Fruit fly (Drosophila melanogaster) whole organism, prepupa: ENCODE measurements around the gene CG32413.

Experiments
- Blimp-1 ChIP-seq: fragments of 200-800 bp; sonication (Bioruptor generic); optimal IDR thresholded peaks from 3 replicates; lab custom pipeline; 2017; ENCODE audit warnings: missing biosample characterization, missing genetic modification characterization, mild to moderate bottlenecking, moderate library complexity, missing genetic modification reagents
- CG10631 ChIP-seq: fragments of 200-800 bp; sonication (Bioruptor generic); optimal IDR thresholded peaks from 2 replicates; lab custom pipeline; 2016; ENCODE audit warnings: missing biosample characterization, missing genetic modification characterization
- CG10669 ChIP-seq: fragments of 200-800 bp; sonication (Bioruptor generic); optimal IDR thresholded peaks from 3 replicates; lab custom pipeline; 2018; ENCODE audit warnings: missing biosample characterization, mild to moderate bottlenecking, missing genetic modification characterization, moderate library complexity
- CG11294 ChIP-seq: fragments of 200-800 bp; sonication (Bioruptor generic); IDR thresholded peaks from 2 replicates; pipeline ENCODE4 v1.3.6; 2022; ENCODE audit warnings: missing biosample characterization, missing genetic modification characterization
- CG11762 ChIP-seq: fragments of 200-800 bp; sonication (Bioruptor generic); optimal IDR thresholded peaks from 3 replicates; lab custom pipeline; 2016; ENCODE audit warnings: missing biosample characterization, missing genetic modification characterization; ENCODE audit not compliant: insufficient read depth
- CG11902 ChIP-seq: fragments of 200-800 bp; sonication (Bioruptor generic); optimal IDR thresholded peaks from 3 replicates; lab custom pipeline; 2016; ENCODE audit warnings: missing biosample characterization, missing genetic modification characterization
- CG1621 ChIP-seq: fragments of 200-800 bp; sonication (Bioruptor generic); optimal IDR thresholded peaks from 3 replicates; lab custom pipeline; 2018; ENCODE audit warnings: missing biosample characterization, mild to moderate bottlenecking, missing genetic modification characterization
- CG16779 ChIP-seq: fragments of 200-800 bp; sonication (Bioruptor generic); optimal IDR thresholded peaks from 3 replicates; lab custom pipeline; 2017; ENCODE audit warnings: missing biosample characterization, mild to moderate bottlenecking, missing genetic modification characterization
- CG3032 ChIP-seq: fragments of 200-800 bp; optimal IDR thresholded peaks from 2 replicates; lab custom pipeline; 2019; ENCODE audit warnings: missing biosample characterization, mild to moderate bottlenecking, missing genetic modification characterization, moderate library complexity
- CG31627 ChIP-seq: fragments of 200-800 bp; sonication (Bioruptor generic); optimal IDR thresholded peaks from 3 replicates; lab custom pipeline; 2016; ENCODE audit warnings: missing biosample characterization, missing genetic modification characterization
- CG34406 ChIP-seq: fragments of 200-800 bp; sonication (Bioruptor generic); optimal IDR thresholded peaks from 3 replicates; lab custom pipeline; 2016; ENCODE audit warnings: missing biosample characterization, missing genetic modification characterization
- CG3919 ChIP-seq: fragments of 200-800 bp; sonication (Bioruptor generic); optimal IDR thresholded peaks from 3 replicates; lab custom pipeline; 2016; ENCODE audit warnings: missing biosample characterization, missing genetic modification characterization
- CG6163 ChIP-seq: fragments of 200-800 bp; sonication (Bioruptor generic); IDR thresholded peaks from 3 replicates; pipeline ENCODE4 v1.3.6; 2022; ENCODE audit warnings: missing biosample characterization, missing genetic modification characterization
- CG6792 ChIP-seq: fragments of 200-800 bp; sonication (Bioruptor generic); optimal IDR thresholded peaks from 3 replicates; lab custom pipeline; 2016; ENCODE audit warnings: missing biosample characterization, missing genetic modification characterization
- CG6808 ChIP-seq: fragments of 200-800 bp; sonication (Bioruptor generic); optimal IDR thresholded peaks from 3 replicates; lab custom pipeline; 2017; ENCODE audit warnings: missing biosample characterization, missing genetic modification characterization, mild to moderate bottlenecking, moderate library complexity, missing genetic modification reagents
- CG7368 ChIP-seq: fragments of 200-800 bp; sonication (Bioruptor generic); optimal IDR thresholded peaks from 3 replicates; lab custom pipeline; 2016; ENCODE audit warnings: missing biosample characterization, missing genetic modification characterization
- CG8319 ChIP-seq: fragments of 200-800 bp; sonication (Bioruptor generic); optimal IDR thresholded peaks from 3 replicates; lab custom pipeline; 2016; ENCODE audit warnings: missing biosample characterization, missing genetic modification characterization
- CG9139 ChIP-seq: fragments of 200-800 bp; sonication (Bioruptor generic); optimal IDR thresholded peaks from 3 replicates; lab custom pipeline; 2017; ENCODE audit warnings: missing biosample characterization, mild to moderate bottlenecking, missing genetic modification characterization
- Eip75B ChIP-seq: fragments of 200-800 bp; sonication (Bioruptor generic); optimal IDR thresholded peaks from 3 replicates; lab custom pipeline; 2016; ENCODE audit warnings: missing biosample characterization, missing genetic modification characterization
- Eip78C ChIP-seq: fragments of 200-800 bp; sonication (Bioruptor generic); peaks from one replicate; lab custom pipeline; 2016; ENCODE audit warnings: missing biosample characterization, missing genetic modification characterization
- Eip93F ChIP-seq: fragments of 200-800 bp; sonication (Bioruptor generic); optimal IDR thresholded peaks from 2 replicates; lab custom pipeline; 2016; ENCODE audit warnings: missing biosample characterization, mild to moderate bottlenecking, missing genetic modification characterization
- Ets21C ChIP-seq: fragments of 200-800 bp; sonication (Bioruptor generic); optimal IDR thresholded peaks from 3 replicates; lab custom pipeline; 2016; ENCODE audit warnings: missing biosample characterization, missing genetic modification characterization
- Hr38 ChIP-seq: sonication (Bioruptor generic); optimal IDR thresholded peaks from 2 replicates; lab custom pipeline; 2016; ENCODE audit warnings: missing biosample characterization, missing genetic modification characterization
- Hr39 ChIP-seq: fragments of 200-800 bp; sonication (Bioruptor generic); optimal IDR thresholded peaks from 2 replicates; lab custom pipeline; 2016; ENCODE audit warnings: missing biosample characterization, missing genetic modification characterization
- Hr4 ChIP-seq: fragments of 200-800 bp; sonication (Bioruptor generic); optimal IDR thresholded peaks from 3 replicates; lab custom pipeline; 2016; ENCODE audit warnings: missing biosample characterization, missing genetic modification characterization
- Met ChIP-seq: fragments of 200-800 bp; sonication (Bioruptor generic); optimal IDR thresholded peaks from 3 replicates; lab custom pipeline; 2016; ENCODE audit warnings: missing biosample characterization, missing genetic modification characterization
- OdsH ChIP-seq: fragments of 200-800 bp; sonication (Bioruptor generic); optimal IDR thresholded peaks from 3 replicates; lab custom pipeline; 2016; ENCODE audit warnings: missing biosample characterization, missing genetic modification characterization
- Smox ChIP-seq: fragments of 200-800 bp; sonication (Bioruptor generic); optimal IDR thresholded peaks from 3 replicates; lab custom pipeline; 2016; ENCODE audit warnings: missing biosample characterization, missing genetic modification characterization
- Sox102F ChIP-seq: fragments of 200-800 bp; sonication (Bioruptor generic); optimal IDR thresholded peaks from 2 replicates; lab custom pipeline; 2016; ENCODE audit warnings: missing biosample characterization, mild to moderate bottlenecking, missing genetic modification characterization
- Sox14 ChIP-seq: fragments of 200-800 bp; sonication (Bioruptor generic); optimal IDR thresholded peaks from 3 replicates; lab custom pipeline; 2016; ENCODE audit warnings: missing biosample characterization, missing genetic modification characterization
- Sox15 ChIP-seq: fragments of 200-800 bp; sonication (Bioruptor generic); optimal IDR thresholded peaks from 3 replicates; lab custom pipeline; 2016; ENCODE audit warnings: missing biosample characterization, missing genetic modification characterization
- achi ChIP-seq: fragments of 200-800 bp; sonication (Bioruptor generic); optimal IDR thresholded peaks from 3 replicates; lab custom pipeline; 2016; ENCODE audit warnings: missing biosample characterization, missing genetic modification characterization
- acj6 ChIP-seq: fragments of 200-800 bp; sonication (Bioruptor generic); optimal IDR thresholded peaks from 3 replicates; lab custom pipeline; 2016; ENCODE audit warnings: missing biosample characterization, missing genetic modification characterization
- dac ChIP-seq: fragments of 200-800 bp; sonication (Bioruptor generic); optimal IDR thresholded peaks from 2 replicates; lab custom pipeline; 2017; ENCODE audit warnings: missing biosample characterization, mild to moderate bottlenecking, missing genetic modification characterization
- dsx ChIP-seq: fragments of 200-800 bp; optimal IDR thresholded peaks from 3 replicates; lab custom pipeline; 2019; ENCODE audit warnings: missing biosample characterization, mild to moderate bottlenecking, missing genetic modification characterization, moderate library complexity; ENCODE audit not compliant: poor library complexity, severe bottlenecking
- eg ChIP-seq: fragments of 200-800 bp; sonication (Bioruptor generic); IDR thresholded peaks from 3 replicates; pipeline ENCODE4 v1.3.6; 2022; ENCODE audit warnings: missing biosample characterization, missing genetic modification characterization
- esn ChIP-seq: fragments of 200-800 bp; sonication (Bioruptor generic); optimal IDR thresholded peaks from 2 replicates; lab custom pipeline; 2016; ENCODE audit warnings: missing biosample characterization, mild to moderate bottlenecking, missing genetic modification characterization, moderate library complexity
- fd85E ChIP-seq: fragments of 200-800 bp; sonication (Bioruptor generic); optimal IDR thresholded peaks from 3 replicates; lab custom pipeline; 2016; ENCODE audit warnings: missing biosample characterization, missing genetic modification characterization
- fkh ChIP-seq: fragments of 200-800 bp; sonication (Bioruptor generic); optimal IDR thresholded peaks from 3 replicates; lab custom pipeline; 2017; ENCODE audit warnings: missing biosample characterization, mild to moderate bottlenecking, missing genetic modification characterization, moderate library complexity
- lz ChIP-seq: fragments of 200-800 bp; sonication (Bioruptor generic); optimal IDR thresholded peaks from 3 replicates; lab custom pipeline; 2016; ENCODE audit warnings: missing biosample characterization, missing genetic modification characterization
- net ChIP-seq: fragments of 200-800 bp; sonication (Bioruptor generic); optimal IDR thresholded peaks from 3 replicates; lab custom pipeline; 2016; ENCODE audit warnings: missing biosample characterization, missing genetic modification characterization
- pdm3 ChIP-seq: fragments of 200-800 bp; sonication (Bioruptor generic); optimal IDR thresholded peaks from 3 replicates; lab custom pipeline; 2016; ENCODE audit warnings: missing biosample characterization, missing genetic modification characterization
- salr ChIP-seq, 2 experiments: fragments of 200-800 bp; sonication (Bioruptor generic); optimal IDR thresholded peaks; 3 replicates each; lab custom pipeline; 2016 to 2018; ENCODE audit warnings: missing biosample characterization in 2 of 2, missing genetic modification characterization in 2 of 2, mild to moderate bottlenecking in 1 of 2
- spab ChIP-seq: fragments of 200-800 bp; sonication (Bioruptor generic); optimal IDR thresholded peaks from 2 replicates; lab custom pipeline; 2017; ENCODE audit warnings: missing biosample characterization, mild to moderate bottlenecking, missing genetic modification characterization, missing genetic modification reagents
- ss ChIP-seq, 2 experiments: fragments of 200-800 bp; sonication (Bioruptor generic); optimal IDR thresholded peaks; 2 replicates in 1 of 2; 3 replicates in 1 of 2; lab custom pipeline; 2017 to 2018; ENCODE audit warnings: mild to moderate bottlenecking in 2 of 2, missing biosample characterization in 2 of 2, missing genetic modification characterization in 2 of 2, moderate library complexity in 1 of 2
- svp ChIP-seq: fragments of 200-800 bp; sonication (Bioruptor generic); peaks from one replicate; lab custom pipeline; 2016; ENCODE audit warnings: missing biosample characterization, missing genetic modification characterization
- topi ChIP-seq: fragments of 200-800 bp; sonication (Bioruptor generic); optimal IDR thresholded peaks from 3 replicates; lab custom pipeline; 2016; ENCODE audit warnings: missing biosample characterization, missing genetic modification characterization
- vri ChIP-seq: fragments of 200-800 bp; sonication (Bioruptor generic); optimal IDR thresholded peaks from 3 replicates; lab custom pipeline; 2016; ENCODE audit warnings: missing biosample characterization, mild to moderate bottlenecking, missing genetic modification characterization

The CG32413 gene

DNA sequence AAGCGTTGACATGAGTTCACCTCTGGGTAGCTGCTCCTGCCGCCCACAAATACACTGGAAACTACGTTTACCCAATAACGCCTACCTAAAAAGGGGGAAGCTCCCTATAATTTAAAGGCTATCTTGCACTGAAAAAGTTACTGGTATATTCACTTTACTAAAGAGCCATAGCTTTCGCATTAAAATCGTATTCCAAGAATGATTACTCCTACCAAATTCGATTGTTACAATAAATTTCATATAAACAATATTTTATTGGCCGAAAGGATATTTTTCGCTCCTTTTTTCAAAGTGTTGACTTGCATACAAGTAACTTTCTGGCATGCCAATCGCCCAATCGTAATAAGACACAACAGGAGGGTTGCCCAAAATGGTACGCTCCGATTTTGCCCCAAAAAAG is 36.9 kb downstream of the CG32413 start (continued):
- TF ChIP-seq OdsH (GFP tag; lab: Kevin White, UChicago) (peak; percentile 40), topi (GFP tag; lab: Kevin White, UChicago) (peak; percentile 59), pdm3 (GFP tag; lab: Kevin White, UChicago) (peak; percentile 49), ss (GFP tag; optimal IDR thresholded peaks at IDR 0.05; lab: Kevin White, UChicago) (no peak), Eip78C (GFP tag; lab: Kevin White, UChicago) (peak; percentile 86), CG10669 (GFP tag; lab: Kevin White, UChicago) (no peak), Sox102F (GFP tag; lab: Kevin White, UChicago) (peak; percentile 64)
- TF ChIP-seq, all 60 proteins: peak for 24

DNA sequence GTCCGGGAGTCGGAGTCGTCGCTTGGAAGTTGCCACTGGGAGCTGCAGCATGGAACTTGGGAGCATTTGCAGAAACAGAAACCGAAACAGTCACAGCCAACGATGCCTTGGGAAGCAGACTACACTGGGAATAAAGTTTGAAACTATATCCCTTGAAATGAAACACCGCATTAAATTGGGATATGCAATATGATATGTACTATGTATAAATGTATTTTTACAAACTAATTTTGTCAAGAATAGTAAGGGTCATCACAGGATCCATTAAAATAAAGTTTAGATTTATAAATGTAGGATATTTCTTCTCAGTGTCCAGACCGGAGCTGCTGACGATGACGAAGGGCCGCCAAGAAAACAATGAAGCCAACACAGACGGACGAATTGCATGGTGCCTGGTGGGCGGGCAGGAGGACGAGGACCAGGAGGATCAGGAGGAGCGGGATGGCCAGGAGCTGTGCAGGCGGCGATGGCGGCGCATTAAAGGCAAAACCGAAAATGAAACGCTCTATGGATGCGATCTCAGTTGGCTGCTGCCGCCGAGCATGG is 39.9 kb downstream of the CG32413 start:
- TF ChIP-seq Met (GFP tag; lab: Kevin White, UChicago) = peak; percentile 59
- peak; percentile 30 for TF ChIP-seq CG34406
- no peak for TF ChIP-seq fd85E
- peak; percentile 22 for TF ChIP-seq pdm3 (GFP tag; lab: Kevin White, UChicago)
- no peak for TF ChIP-seq lz (GFP tag; lab: Kevin White, UChicago)
- TF ChIP-seq CG10631 (GFP tag; lab: Kevin White, UChicago) = peak; percentile 29
- TF ChIP-seq esn (GFP tag; lab: Kevin White, UChicago) = peak; percentile 23
- TF ChIP-seq CG16779 = no peak
- peak; percentile 34 for TF ChIP-seq topi (GFP tag; lab: Kevin White, UChicago)
- no peak for TF ChIP-seq CG11902 (GFP tag; lab: Kevin White, UChicago)
- TF ChIP-seq Sox15 = no peak
- peak; percentile 3 for TF ChIP-seq vri (GFP tag; lab: Kevin White, UChicago)
- no peak for TF ChIP-seq CG11762 (GFP tag; lab: Kevin White, UChicago)
- peak; percentile 30 for TF ChIP-seq achi (GFP tag; lab: Kevin White, UChicago)
- peak; percentile 7 for TF ChIP-seq CG31627
- peak; percentile 12 for TF ChIP-seq Hr39 (GFP tag; lab: Kevin White, UChicago)
- no peak for TF ChIP-seq CG7368 (GFP tag; lab: Kevin White, UChicago)
- 0 out of 3 replicates have a peak, but pooled peaks have one; percentile 38 for TF ChIP-seq CG6163 (GFP tag; lab: Robert Waterston, UW)
- peak; percentile 39 for TF ChIP-seq Smox (GFP tag; lab: Kevin White, UChicago)
- TF ChIP-seq salr (GFP tag; optimal IDR thresholded peaks at IDR 0.05; lab: Kevin White, UChicago) = peak in 1 of 2 experiments; percentile 17
- no peak for TF ChIP-seq net
- TF ChIP-seq CG6808 (GFP tag; lab: Kevin White, UChicago) = peak; percentile 50
- TF ChIP-seq spab (GFP tag; lab: Kevin White, UChicago) = peak; percentile 66
- no peak for TF ChIP-seq CG8319
- no peak for TF ChIP-seq Eip93F (GFP tag; lab: Kevin White, UChicago)
- TF ChIP-seq fkh (GFP tag; lab: Kevin White, UChicago) = no peak
- peak; percentile 18 for TF ChIP-seq CG6792 (GFP tag; lab: Kevin White, UChicago)
- peak; percentile 15 for TF ChIP-seq Eip75B (GFP tag; lab: Kevin White, UChicago)
- TF ChIP-seq Hr4 (GFP tag; lab: Kevin White, UChicago) = no peak
- TF ChIP-seq dac (GFP tag; lab: Kevin White, UChicago) = no peak
- peak; percentile 26 for TF ChIP-seq CG1621 (tag; lab: Kevin White, UChicago)
- TF ChIP-seq CG11294 = no peak
- TF ChIP-seq CG3919 (GFP tag; lab: Kevin White, UChicago) = peak; percentile 34
- TF ChIP-seq CG3032 (tag; lab: Kevin White, UChicago) = peak; percentile 58
- TF ChIP-seq eg (GFP tag; lab: Robert Waterston, UW) = no peak
- no peak for TF ChIP-seq Ets21C
- peak; percentile 78 for TF ChIP-seq svp (GFP tag; lab: Kevin White, UChicago)
- peak; percentile 8 for TF ChIP-seq OdsH (GFP tag; lab: Kevin White, UChicago)
- peak; percentile 34 for TF ChIP-seq Sox14 (GFP tag; lab: Kevin White, UChicago)
- no peak for TF ChIP-seq Blimp-1 (GFP tag; lab: Kevin White, UChicago)
- TF ChIP-seq dsx = peak; percentile 67
- no peak for TF ChIP-seq Hr38 (GFP tag; lab: Kevin White, UChicago)
- TF ChIP-seq ss (GFP tag; optimal IDR thresholded peaks at IDR 0.05; lab: Kevin White, UChicago) = peak; percentile 27 to 32
- peak; percentile 36 for TF ChIP-seq acj6 (GFP tag; lab: Kevin White, UChicago)
- peak; percentile 7 for TF ChIP-seq CG9139 (GFP tag; lab: Kevin White, UChicago)
- TF ChIP-seq Eip78C (GFP tag; lab: Kevin White, UChicago) = peak; percentile 89
- TF ChIP-seq Sox102F (GFP tag; lab: Kevin White, UChicago) = peak; percentile 4
